Fruit fly (Drosophila melanogaster) whole organism, embryonic: ENCODE measurements around the gene wda.

Experiments
- Abd-B ChIP-seq: fragments of 200-800 bp; sonication (Bioruptor generic); optimal IDR thresholded peaks from 2 replicates; lab custom pipeline; 2018; ENCODE audit warnings: missing biosample characterization, mild to moderate bottlenecking, missing genetic modification characterization, moderate library complexity
- Asciz ChIP-seq: fragments of 200-800 bp; sonication (Bioruptor generic); optimal IDR thresholded peaks from 2 replicates; lab custom pipeline; 2017; ENCODE audit warnings: missing biosample characterization, mild to moderate bottlenecking, missing genetic modification characterization, missing genetic modification reagents
- B-H1 ChIP-seq: fragments of 200-800 bp; sonication (Bioruptor generic); IDR thresholded peaks from 3 replicates; pipeline ENCODE4 v1.3.6; 2022; ENCODE audit warnings: missing biosample characterization, missing genetic modification characterization
- Blimp-1 ChIP-seq: fragments of 200-800 bp; sonication (Bioruptor generic); optimal IDR thresholded peaks from 3 replicates; lab custom pipeline; 2018; ENCODE audit warnings: missing biosample characterization, missing genetic modification characterization, mild to moderate bottlenecking, moderate library complexity, missing genetic modification reagents
- CG10321 ChIP-seq: fragments of 200-800 bp; sonication (Bioruptor generic); IDR thresholded peaks from 2 replicates; pipeline ENCODE4 v1.3.6; 2022; ENCODE audit warnings: missing biosample characterization, missing genetic modification characterization
- CG11093 ChIP-seq: fragments of 200-800 bp; sonication (Bioruptor generic); IDR thresholded peaks from 3 replicates; pipeline ENCODE4 v1.3.6; 2022; ENCODE audit warnings: missing biosample characterization, missing genetic modification characterization
- CG11247 ChIP-seq: fragments of 200-800 bp; sonication (Bioruptor generic); IDR thresholded peaks from 2 replicates; pipeline ENCODE4 v1.3.6; 2022; ENCODE audit warnings: missing biosample characterization, missing genetic modification characterization
- CG11723 ChIP-seq: fragments of 200-800 bp; sonication (Bioruptor generic); optimal IDR thresholded peaks from 2 replicates; lab custom pipeline; 2017; ENCODE audit warnings: missing biosample characterization, mild to moderate bottlenecking, missing genetic modification characterization
- CG12391 ChIP-seq: fragments of 200-800 bp; sonication (Bioruptor generic); optimal IDR thresholded peaks from 3 replicates; lab custom pipeline; 2018; ENCODE audit warnings: missing biosample characterization, mild to moderate bottlenecking, missing genetic modification characterization, moderate library complexity
- CG12659 ChIP-seq: fragments of 200-800 bp; sonication (Bioruptor generic); optimal IDR thresholded peaks from 3 replicates; lab custom pipeline; 2017; ENCODE audit warnings: mild to moderate bottlenecking, missing biosample characterization, missing genetic modification reagents, missing genetic modification characterization
- CG13296 ChIP-seq: fragments of 200-800 bp; sonication (Bioruptor generic); optimal IDR thresholded peaks from 3 replicates; lab custom pipeline; 2018; ENCODE audit warnings: missing biosample characterization, mild to moderate bottlenecking, missing genetic modification characterization
- CG14667 ChIP-seq: fragments of 200-800 bp; sonication (Bioruptor generic); IDR thresholded peaks from 2 replicates; pipeline ENCODE4 v1.3.6; 2022; ENCODE audit warnings: missing biosample characterization, missing genetic modification characterization
- CG15601 ChIP-seq: fragments of 200-800 bp; sonication (Bioruptor generic); optimal IDR thresholded peaks from 3 replicates; lab custom pipeline; 2019; ENCODE audit warnings: missing biosample characterization, mild to moderate bottlenecking, missing genetic modification characterization, moderate library complexity
- CG17186 ChIP-seq: fragments of 200-800 bp; sonication (Bioruptor generic); optimal IDR thresholded peaks from 3 replicates; lab custom pipeline; 2017; ENCODE audit warnings: missing biosample characterization, missing genetic modification reagents, missing genetic modification characterization
- CG42726 ChIP-seq: fragments of 200-800 bp; sonication (Bioruptor generic); IDR thresholded peaks from 2 replicates; pipeline ENCODE4 v1.3.6; 2022; ENCODE audit warnings: missing biosample characterization, missing genetic modification characterization; ENCODE audit not compliant: partially characterized antibody
- CG6813 ChIP-seq: fragments of 200-800 bp; sonication (Bioruptor generic); optimal IDR thresholded peaks from 2 replicates; lab custom pipeline; 2017; ENCODE audit warnings: missing biosample characterization, missing genetic modification characterization, mild to moderate bottlenecking, moderate library complexity, missing genetic modification reagents
- CG7745 ChIP-seq: fragments of 200-800 bp; sonication (Bioruptor generic); optimal IDR thresholded peaks from 2 replicates; lab custom pipeline; 2018; ENCODE audit warnings: missing biosample characterization, mild to moderate bottlenecking, missing genetic modification characterization, moderate library complexity
- CG8290 ChIP-seq, 3 experiments: fragments of 200-800 bp; sonication (Bioruptor generic); optimal IDR thresholded peaks; 2 replicates each; lab custom pipeline; 2016 to 2019; ENCODE audit warnings: missing biosample characterization in 3 of 3, missing genetic modification characterization in 3 of 3, mild to moderate bottlenecking in 2 of 3, moderate library complexity in 1 of 3
- CrebB ChIP-seq: fragments of 200-800 bp; sonication (Bioruptor generic); optimal IDR thresholded peaks from 3 replicates; lab custom pipeline; 2018; ENCODE audit warnings: missing biosample characterization, mild to moderate bottlenecking, missing genetic modification characterization
- Dip3 ChIP-seq: fragments of 200-800 bp; sonication (Bioruptor generic); optimal IDR thresholded peaks from 3 replicates; lab custom pipeline; 2016; ENCODE audit warnings: missing biosample characterization, missing genetic modification characterization
- Dref ChIP-seq: fragments of 200-800 bp; sonication (Bioruptor generic); IDR thresholded peaks from 2 replicates; pipeline ENCODE4 v1.3.6; 2022; ENCODE audit warnings: missing biosample characterization, missing genetic modification characterization
- Med ChIP-seq: fragments of 200-800 bp; sonication (Bioruptor generic); peaks from one replicate; lab custom pipeline; 2016; ENCODE audit warnings: missing biosample characterization, missing genetic modification characterization, mild to moderate bottlenecking, inconsistent platforms, moderate library complexity
- Mes4 ChIP-seq: fragments of 200-800 bp; sonication (Bioruptor generic); optimal IDR thresholded peaks from 2 replicates; lab custom pipeline; 2016; ENCODE audit warnings: missing biosample characterization, missing genetic modification characterization
- Sox100B ChIP-seq: fragments of 200-800 bp; sonication (Bioruptor generic); optimal IDR thresholded peaks from 3 replicates; lab custom pipeline; 2018; ENCODE audit warnings: missing biosample characterization, mild to moderate bottlenecking, missing genetic modification characterization
- Stat92E ChIP-seq, 3 experiments: fragments of >200 bp in 2 of 3; fragments of 200-800 bp in 1 of 3; sonication (Bioruptor generic) in 1 of 3; optimal IDR thresholded peaks; 2 replicates each; lab custom pipeline; 2017 to 2019; ENCODE audit warnings: missing biosample characterization in 3 of 3, missing genetic modification characterization in 3 of 3, mild to moderate bottlenecking in 1 of 3, moderate library complexity in 1 of 3
- ase ChIP-seq: fragments of 200-800 bp; sonication (Bioruptor generic); IDR thresholded peaks from 3 replicates; pipeline ENCODE4 v1.3.6; 2022; ENCODE audit warnings: missing biosample characterization, missing genetic modification characterization
- danr ChIP-seq: fragments of 200-800 bp; sonication (Bioruptor generic); IDR thresholded peaks from 2 replicates; pipeline ENCODE4 v1.3.6; 2022; ENCODE audit warnings: missing biosample characterization, missing genetic modification characterization
- en ChIP-seq: fragments of 200-800 bp; sonication (Bioruptor generic); optimal IDR thresholded peaks from 2 replicates; lab custom pipeline; 2016; ENCODE audit warnings: missing biosample characterization, missing genetic modification characterization
- esg ChIP-seq: fragments of 200-800 bp; sonication (Bioruptor generic); conservative IDR thresholded peaks from 2 replicates; pipeline ENCODE4 v1.3.6; 2022; ENCODE audit warnings: missing biosample characterization, missing genetic modification characterization
- fru ChIP-seq: fragments of >200 bp; optimal IDR thresholded peaks from 2 replicates; lab custom pipeline; 2017
- gsb ChIP-seq: fragments of 200-800 bp; sonication (Bioruptor generic); IDR thresholded peaks from 2 replicates; pipeline ENCODE4 v1.3.6; 2022; ENCODE audit warnings: missing biosample characterization, missing genetic modification characterization
- lab ChIP-seq: fragments of 200-800 bp; sonication (Bioruptor generic); optimal IDR thresholded peaks from 3 replicates; lab custom pipeline; 2017; ENCODE audit warnings: missing biosample characterization, missing genetic modification characterization, mild to moderate bottlenecking, moderate library complexity, missing genetic modification reagents
- lmd ChIP-seq: fragments of 200-800 bp; sonication (Bioruptor generic); IDR thresholded peaks from 2 replicates; pipeline ENCODE4 v1.3.6; 2022; ENCODE audit warnings: missing biosample characterization, missing genetic modification characterization
- oc ChIP-seq: fragments of 200-800 bp; sonication (Bioruptor generic); optimal IDR thresholded peaks from 2 replicates; lab custom pipeline; 2018; ENCODE audit warnings: missing biosample characterization, mild to moderate bottlenecking, missing genetic modification characterization, moderate library complexity
- pros ChIP-seq: fragments of 200-800 bp; sonication (Bioruptor generic); optimal IDR thresholded peaks from 3 replicates; lab custom pipeline; 2019; ENCODE audit warnings: missing biosample characterization, mild to moderate bottlenecking, missing genetic modification characterization, moderate library complexity
- pzg ChIP-seq: fragments of 200-800 bp; sonication (Bioruptor generic); optimal IDR thresholded peaks from 3 replicates; lab custom pipeline; 2018; ENCODE audit warnings: missing biosample characterization, mild to moderate bottlenecking, missing genetic modification characterization, moderate library complexity
- scrt ChIP-seq: fragments of 200-800 bp; sonication (Bioruptor generic); optimal IDR thresholded peaks from 2 replicates; lab custom pipeline; 2018; ENCODE audit warnings: missing biosample characterization, mild to moderate bottlenecking, missing genetic modification characterization, moderate library complexity
- sima ChIP-seq: fragments of 200-800 bp; sonication (Bioruptor generic); optimal IDR thresholded peaks from 2 replicates; lab custom pipeline; 2016; ENCODE audit warnings: missing biosample characterization, missing genetic modification characterization
- unpg ChIP-seq: fragments of 200-800 bp; sonication (Bioruptor generic); optimal IDR thresholded peaks from 3 replicates; lab custom pipeline; 2018; ENCODE audit warnings: missing biosample characterization, mild to moderate bottlenecking, missing genetic modification characterization, moderate library complexity
- wdn ChIP-seq: fragments of 200-800 bp; sonication (Bioruptor generic); IDR thresholded peaks from 2 replicates; pipeline ENCODE4 v1.3.6; 2022; ENCODE audit warnings: missing biosample characterization, missing genetic modification characterization
- yki ChIP-seq: fragments of >200 bp; optimal IDR thresholded peaks from 3 replicates; lab custom pipeline; 2018

wda gene

dm6 chr3R:23284256-23284655 is 26.4 kb upstream of the wda start (continued):
- TF ChIP-seq sima (GFP tag; lab: Kevin White, UChicago) (no peak), pzg (GFP tag; lab: Kevin White, UChicago) (no peak), CG42726 (no peak), CG17186 (GFP tag; lab: Kevin White, UChicago) (no peak), CG11723 (GFP tag; lab: Kevin White, UChicago) (no peak), CG15601 (peak; percentile 43), CrebB (tag; lab: Kevin White, UChicago) (peak; percentile 66), Stat92E (GFP tag; optimal IDR thresholded peaks at IDR 0.05; lab: Kevin White, UChicago) (no peak), CG12659 (GFP tag; lab: Kevin White, UChicago) (peak; percentile 13), Dip3 (no peak), Asciz (GFP tag; lab: Kevin White, UChicago) (peak; percentile 49), B-H1 (no peak), fru (no peak), en (GFP tag; lab: Kevin White, UChicago) (no peak), scrt (GFP tag; lab: Kevin White, UChicago) (peak; percentile 56), Abd-B (GFP tag; lab: Kevin White, UChicago) (no peak), CG14667 (GFP tag; lab: Robert Waterston, UW) (no peak), CG7745 (tag; lab: Kevin White, UChicago) (no peak), CG11247 (GFP tag; lab: Robert Waterston, UW) (no peak), Sox100B (GFP tag; lab: Kevin White, UChicago) (no peak), danr (GFP tag; lab: Robert Waterston, UW) (no peak), unpg (GFP tag; lab: Kevin White, UChicago) (peak; percentile 41), lmd (GFP tag; lab: Robert Waterston, UW) (no peak), Blimp-1 (GFP tag; lab: Kevin White, UChicago) (no peak), CG10321 (GFP tag; lab: Robert Waterston, UW) (no peak), oc (tag; lab: Kevin White, UChicago) (no peak), yki (lab: Kevin White, UChicago) (no peak), CG11093 (GFP tag; lab: Robert Waterston, UW) (no peak), esg (GFP tag; lab: Robert Waterston, UW) (no peak), ase (no peak), CG6813 (GFP tag; lab: Kevin White, UChicago) (peak; percentile 49), gsb (GFP tag; lab: Robert Waterston, UW) (no peak), pros (GFP tag; lab: Kevin White, UChicago) (no peak), CG12391 (tag; lab: Kevin White, UChicago) (no peak), Mes4 (GFP tag; lab: Kevin White, UChicago) (no peak), wdn (GFP tag; lab: Robert Waterston, UW) (no peak), Dref (GFP tag; lab: Robert Waterston, UW) (no peak)

- TF ChIP-seq Med (peak; percentile 39), lab (GFP tag; lab: Kevin White, UChicago) (peak; percentile 11), CG13296 (GFP tag; lab: Kevin White, UChicago) (no peak), CG8290 (GFP tag; optimal IDR thresholded peaks at IDR 0.05; lab: Kevin White, UChicago) (no peak), CG8290 (tag; optimal IDR thresholded peaks at IDR 0.05; lab: Kevin White, UChicago) (peak in 1 of 2 experiments; percentile 42)
- TF ChIP-seq, all 482 proteins: peak for 3
Measured at dm6 chr3R:23283702-23284101, 25.8 kb upstream of the wda start, which contains the start of gene CG6763. Gene CG6763, plus strand, starts transcription at chr3R:23284002.
